Fruit fly (Drosophila melanogaster): Measurements from ENCODE around the gene Rpt6.

- TF ChIP-seq psq (optimal IDR thresholded peaks at IDR 0.05) (no peak), Myc (optimal IDR thresholded peaks at IDR 0.05) (no peak), Sin3A (optimal IDR thresholded peaks at IDR 0.05) (no peak), h (optimal IDR thresholded peaks at IDR 0.05) (no peak), insv (optimal IDR thresholded peaks at IDR 0.05) (no peak)
These were observed 22.3 kb downstream of the Rpt6 start for dm6 chrX:21338153-21338552.
